Worm (Caenorhabditis elegans) whole organism, young adult: ENCODE measurements around the gene trap-4.

Experiments
- C06A6.2 ChIP-seq: fragments of 200-800 bp; sonication (Bioruptor generic); conservative IDR thresholded peaks from 2 replicates; pipeline ENCODE4 v1.3.6; 2022; ENCODE audit warnings: missing genetic modification characterization, missing compliant biosample characterization
- C17E4.6 ChIP-seq: fragments of 200-800 bp; sonication (Bioruptor generic); IDR thresholded peaks from 2 replicates; pipeline ENCODE4 v1.3.6; 2022; ENCODE audit warnings: missing genetic modification reagents, missing genetic modification characterization, missing compliant biosample characterization
- F10E7.11 ChIP-seq: sonication (generic microtip); optimal IDR thresholded peaks from 2 replicates; lab custom pipeline; 2017; ENCODE audit warnings: mild to moderate bottlenecking, missing genetic modification characterization, moderate library complexity, missing compliant biosample characterization
- F23B12.7 ChIP-seq: sonication (generic microtip); optimal IDR thresholded peaks from 2 replicates; lab custom pipeline; 2017; ENCODE audit warnings: missing genetic modification characterization, mild to moderate bottlenecking, missing compliant biosample characterization, antibody characterized with exemption, moderate library complexity; ENCODE audit not compliant: insufficient read depth
- F37B4.10 ChIP-seq: fragments of 200-800 bp; sonication (Bioruptor generic); IDR thresholded peaks from 2 replicates; pipeline ENCODE4 v1.3.6; 2022; ENCODE audit warnings: missing genetic modification characterization, missing compliant biosample characterization
- F39B2.1 ChIP-seq: fragments of 200-800 bp; sonication (Bioruptor generic); IDR thresholded peaks from 2 replicates; pipeline ENCODE4 v1.3.6; 2022; ENCODE audit warnings: missing genetic modification reagents, missing genetic modification characterization, missing compliant biosample characterization
- F57C9.4 ChIP-seq: sonication (generic microtip); optimal IDR thresholded peaks from 2 replicates; lab custom pipeline; 2017; ENCODE audit warnings: mild to moderate bottlenecking, missing genetic modification characterization, missing compliant biosample characterization
- Y53F4B.3 ChIP-seq: fragments of 200-800 bp; sonication (Bioruptor generic); IDR thresholded peaks from 2 replicates; pipeline ENCODE4 v1.3.6; 2022; ENCODE audit warnings: missing genetic modification reagents, missing genetic modification characterization, missing compliant biosample characterization
- Y53G8AR.9 ChIP-seq: fragments of 200-800 bp; sonication (Bioruptor generic); conservative IDR thresholded peaks from 2 replicates; pipeline ENCODE4 v1.3.6; 2022; ENCODE audit warnings: missing genetic modification reagents, missing genetic modification characterization, missing compliant biosample characterization
- Y95B8A.8 ChIP-seq: fragments of 200-800 bp; sonication (Bioruptor generic); IDR thresholded peaks from 2 replicates; pipeline ENCODE4 v1.3.6; 2022; ENCODE audit warnings: missing genetic modification reagents, missing genetic modification characterization, missing compliant biosample characterization
- aptf-2 ChIP-seq: fragments of 200-800 bp; sonication (Bioruptor generic); conservative IDR thresholded peaks from 2 replicates; pipeline ENCODE4 v1.3.6; 2022; ENCODE audit warnings: missing genetic modification reagents, missing genetic modification characterization, missing compliant biosample characterization
- attf-5 ChIP-seq: fragments of 200-800 bp; sonication (Bioruptor generic); optimal IDR thresholded peaks from 2 replicates; lab custom pipeline; 2018; ENCODE audit warnings: mild to moderate bottlenecking, missing genetic modification characterization, missing compliant biosample characterization
- attf-6 ChIP-seq: fragments of 200-800 bp; sonication (Bioruptor generic); IDR thresholded peaks from 2 replicates; pipeline ENCODE4 v1.3.6; 2022; ENCODE audit warnings: missing genetic modification reagents, missing genetic modification characterization, missing compliant biosample characterization
- dpl-1 ChIP-seq: fragments of 150-350 bp; optimal IDR thresholded peaks from 2 replicates; lab custom pipeline; 2014; ENCODE audit warnings: missing biosample characterization, missing genetic modification reagents, missing genetic modification characterization
- efl-1 ChIP-seq: fragments of 150-350 bp; optimal IDR thresholded peaks from 2 replicates; lab custom pipeline; 2014; ENCODE audit warnings: missing biosample characterization, missing genetic modification reagents, missing genetic modification characterization
- egl-18 ChIP-seq: fragments of 200-800 bp; sonication (Bioruptor generic); IDR thresholded peaks from 2 replicates; pipeline ENCODE4 v1.3.6; 2022; ENCODE audit warnings: missing genetic modification reagents, missing genetic modification characterization, missing compliant biosample characterization
- egrh-3 ChIP-seq: fragments of 200-800 bp; sonication (Bioruptor generic); IDR thresholded peaks from 2 replicates; pipeline ENCODE4 v1.3.6; 2022; ENCODE audit warnings: missing genetic modification reagents, missing genetic modification characterization, missing compliant biosample characterization
- ets-4 ChIP-seq: fragments of 200-800 bp; sonication (Bioruptor generic); optimal IDR thresholded peaks from 2 replicates; lab custom pipeline; 2018; ENCODE audit warnings: mild to moderate bottlenecking, missing genetic modification characterization, missing compliant biosample characterization
- hlh-12 ChIP-seq: sonication (generic microtip); optimal IDR thresholded peaks from 2 replicates; lab custom pipeline; 2016; ENCODE audit warnings: missing genetic modification characterization, missing compliant biosample characterization
- hmg-1.2 ChIP-seq: fragments of 200-800 bp; sonication (Bioruptor generic); IDR thresholded peaks from 2 replicates; pipeline ENCODE4 v1.3.6; 2022; ENCODE audit warnings: missing genetic modification reagents, missing genetic modification characterization, missing compliant biosample characterization
- hrde-1 ChIP-seq: sonication (generic microtip); optimal IDR thresholded peaks from 2 replicates; lab custom pipeline; 2016; ENCODE audit warnings: missing genetic modification characterization, mild to moderate bottlenecking, missing compliant biosample characterization, moderate library complexity, missing genotype, missing genetic modification reagents, borderline replicate concordance
- lag-1 ChIP-seq: fragments of 200-800 bp; sonication (Bioruptor generic); IDR thresholded peaks from 2 replicates; pipeline ENCODE4 v1.3.6; 2022; ENCODE audit warnings: missing genetic modification reagents, missing genetic modification characterization, missing compliant biosample characterization
- let-607 ChIP-seq, 2 experiments: fragments of 200-800 bp in 1 of 2; sonication (Bioruptor generic) in 1 of 2; sonication (generic microtip) in 1 of 2; optimal IDR thresholded peaks; 2 replicates each; lab custom pipeline; 2016 to 2018; ENCODE audit warnings: mild to moderate bottlenecking in 2 of 2, missing compliant biosample characterization in 2 of 2, missing genetic modification characterization in 2 of 2, moderate library complexity in 2 of 2, missing genotype in 1 of 2
- lin-54 ChIP-seq: fragments of 200-800 bp; sonication (Bioruptor generic); optimal IDR thresholded peaks from 2 replicates; lab custom pipeline; 2018; ENCODE audit warnings: mild to moderate bottlenecking, missing genetic modification characterization, missing compliant biosample characterization
- lsy-27 ChIP-seq: sonication (generic microtip); optimal IDR thresholded peaks from 2 replicates; lab custom pipeline; 2017; ENCODE audit warnings: missing genetic modification characterization, mild to moderate bottlenecking, missing compliant biosample characterization, antibody characterized with exemption, missing genotype, borderline replicate concordance; ENCODE audit not compliant: insufficient read depth
- madf-10 ChIP-seq: sonication (generic microtip); optimal IDR thresholded peaks from 2 replicates; lab custom pipeline; 2016; ENCODE audit warnings: mild to moderate bottlenecking, missing genetic modification characterization, missing compliant biosample characterization
- mel-28 ChIP-seq: sonication (generic microtip); optimal IDR thresholded peaks from 2 replicates; lab custom pipeline; 2016; ENCODE audit warnings: borderline replicate concordance, mild to moderate bottlenecking, missing genetic modification characterization, missing compliant biosample characterization
- nfyb-1 ChIP-seq: fragments of 200-800 bp; sonication (Bioruptor generic); IDR thresholded peaks from 2 replicates; pipeline ENCODE4 v1.3.6; 2022; ENCODE audit warnings: missing genetic modification reagents, missing genetic modification characterization, missing compliant biosample characterization
- nhr-27 ChIP-seq: fragments of 200-800 bp; sonication (Bioruptor generic); optimal IDR thresholded peaks from 2 replicates; lab custom pipeline; 2018; ENCODE audit warnings: mild to moderate bottlenecking, missing genetic modification characterization, moderate library complexity, missing compliant biosample characterization
- pha-4 ChIP-seq: fragments of 150-350 bp; sonication (generic microtip); optimal IDR thresholded peaks from 2 replicates; lab custom pipeline; 2014; ENCODE audit warnings: missing biosample characterization, missing genetic modification reagents, missing genetic modification characterization
- rec-8 ChIP-seq, 2 experiments: sonication (generic microtip); optimal IDR thresholded peaks; 2 replicates each; lab custom pipeline; 2016; ENCODE audit warnings: mild to moderate bottlenecking in 2 of 2, missing genetic modification characterization in 2 of 2, missing genetic modification reagents in 2 of 2, missing genotype in 2 of 2, missing biosample characterization in 1 of 2, missing compliant biosample characterization in 1 of 2, moderate library complexity in 1 of 2
- tlf-1 ChIP-seq: fragments of 200-800 bp; sonication (Bioruptor generic); optimal IDR thresholded peaks from 2 replicates; lab custom pipeline; 2018; ENCODE audit warnings: mild to moderate bottlenecking, missing genetic modification characterization, missing compliant biosample characterization
- unc-130 ChIP-seq: sonication (generic microtip); optimal IDR thresholded peaks from 2 replicates; lab custom pipeline; 2016; ENCODE audit warnings: missing genetic modification reagents, missing genetic modification characterization, missing compliant biosample characterization
- unc-62 ChIP-seq: fragments of 150-350 bp; optimal IDR thresholded peaks from 2 replicates; lab custom pipeline; 2014; ENCODE audit warnings: missing biosample characterization, missing genetic modification reagents, missing genetic modification characterization
- ztf-18 ChIP-seq: sonication (generic microtip); optimal IDR thresholded peaks from 2 replicates; lab custom pipeline; 2016; ENCODE audit warnings: missing genotype, mild to moderate bottlenecking, missing genetic modification characterization, missing compliant biosample characterization
- ztf-25 ChIP-seq: fragments of 200-800 bp; sonication (Bioruptor generic); IDR thresholded peaks from 2 replicates; pipeline ENCODE4 v1.3.6; 2022; ENCODE audit warnings: missing genetic modification reagents, missing genetic modification characterization, missing compliant biosample characterization
- ztf-6 ChIP-seq: fragments of 200-800 bp; sonication (Bioruptor generic); IDR thresholded peaks from 2 replicates; pipeline ENCODE4 v1.3.6; 2022; ENCODE audit warnings: missing genetic modification reagents, missing genetic modification characterization, missing compliant biosample characterization

Gene trap-4

DNA sequence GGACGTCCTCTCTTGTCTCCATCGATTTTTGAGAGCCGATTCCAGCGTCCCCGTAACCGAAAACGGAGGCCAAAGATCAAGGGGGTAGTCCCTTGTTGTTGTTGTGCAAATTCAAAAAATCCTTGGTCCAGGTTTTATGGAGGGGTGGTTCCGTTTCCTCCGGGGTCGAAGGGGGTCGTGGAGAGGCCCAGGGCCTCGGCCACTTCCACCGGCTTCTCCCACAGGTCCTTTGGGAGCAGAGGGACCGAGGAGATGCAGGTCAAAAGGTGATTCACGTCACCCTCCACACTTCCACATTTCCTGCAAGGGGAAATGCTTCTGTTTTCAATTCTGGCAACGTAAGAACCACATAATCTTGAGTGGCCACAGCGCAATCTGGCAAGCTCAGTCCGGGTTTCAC is 36.8 kb upstream of the trap-4 start, which contains the start of gene fbxb-22:
Gene fbxb-22, minus strand, starts transcription at position 61 of the 400 bp plus-strand sequence.
- TF ChIP-seq egrh-3 = peak; percentile 68; the same call in 1 of the 2 replicates

DNA sequence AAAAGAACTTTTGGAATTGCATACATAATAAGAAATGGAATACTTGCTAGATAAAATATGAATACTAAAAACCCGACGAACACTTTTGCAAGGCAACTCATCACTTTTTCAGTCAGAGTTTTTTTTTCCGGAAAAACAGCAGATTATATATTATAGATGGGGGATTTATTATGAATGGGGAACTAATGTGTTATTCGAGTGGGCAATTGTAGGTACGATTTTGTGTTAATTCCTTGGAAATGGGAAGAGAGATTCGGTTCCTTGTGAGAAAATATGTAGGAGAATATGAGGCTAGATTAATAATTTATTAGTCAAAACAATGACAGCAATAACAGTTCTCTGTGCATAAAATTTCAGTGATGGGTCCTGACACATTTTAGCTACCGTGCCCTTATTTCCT is 29.2 kb upstream of the trap-4 start, which contains the start of gene faah-5:
Gene faah-5, minus strand, starts transcription at position 101 of the 400 bp plus-strand sequence.
- no peak for TF ChIP-seq dpl-1 (GFP tag; lab: Kevin White, UChicago)
- TF ChIP-seq F23B12.7 (tag; lab: Kevin White, UChicago) = no peak
- no peak for TF ChIP-seq efl-1 (GFP tag; lab: Kevin White, UChicago)
- TF ChIP-seq hmg-1.2 (GFP tag; lab: Robert Waterston, UW) = no peak
- no peak for TF ChIP-seq aptf-2
- no peak for TF ChIP-seq egl-18 (GFP tag; lab: Robert Waterston, UW)
- no peak for TF ChIP-seq nhr-27 (tag; lab: Kevin White, UChicago)
- no peak for TF ChIP-seq lin-54 (GFP tag; lab: Kevin White, UChicago)
- no peak for TF ChIP-seq Y53G8AR.9 (GFP tag; lab: Robert Waterston, UW)
- no peak for TF ChIP-seq madf-10
- no peak for TF ChIP-seq ets-4 (GFP tag; lab: Kevin White, UChicago)
- no peak for TF ChIP-seq F37B4.10 (GFP tag; lab: Robert Waterston, UW)
- TF ChIP-seq F57C9.4 = no peak
- TF ChIP-seq unc-62 (GFP tag; lab: Kevin White, UChicago) = no peak
- TF ChIP-seq ztf-25 (GFP tag; lab: Robert Waterston, UW) = no peak
- no peak for TF ChIP-seq lag-1 (GFP tag; lab: Robert Waterston, UW)
- no peak for TF ChIP-seq let-607 (tag; optimal IDR thresholded peaks at IDR 0.05; lab: Kevin White, UChicago)
- TF ChIP-seq Y95B8A.8 = no peak
- TF ChIP-seq, all 124 proteins: peak for 0

DNA sequence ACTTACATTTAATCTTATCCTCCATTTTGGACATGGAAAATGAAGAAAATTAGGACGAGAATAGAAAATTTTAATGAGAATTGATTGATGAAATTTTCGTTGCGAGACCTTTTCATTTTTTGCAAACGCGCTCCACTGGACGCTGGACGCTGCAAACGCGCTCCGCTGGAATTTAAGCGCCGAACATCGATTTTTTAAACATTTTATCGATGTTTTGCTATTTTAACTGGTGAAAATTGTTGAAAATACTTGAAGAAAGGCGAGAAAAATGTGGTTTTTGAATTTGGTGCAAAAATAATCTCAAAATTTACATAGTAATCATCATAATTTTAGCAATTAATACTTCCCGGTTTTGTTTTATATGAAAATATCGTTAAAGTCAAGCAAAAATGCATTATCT is 27.6 kb upstream of the trap-4 start, which contains the start of gene Y56A3A.41:
Gene Y56A3A.41, minus strand, starts transcription at position 101 of the 400 bp plus-strand sequence.
- TF ChIP-seq ztf-6 (GFP tag; lab: Robert Waterston, UW) (no peak), Y95B8A.8 (no peak), hrde-1 (tag; lab: Kevin White, UChicago) (no peak), aptf-2 (no peak), mel-28 (tag; lab: Kevin White, UChicago) (no peak), Y53F4B.3 (GFP tag; lab: Robert Waterston, UW) (no peak), C06A6.2 (GFP tag; lab: Robert Waterston, UW) (no peak), unc-130 (GFP tag; lab: Kevin White, UChicago) (no peak), attf-6 (no peak), pha-4 (tag; lab: Kevin White, UChicago) (no peak), rec-8 (tag; optimal IDR thresholded peaks at IDR 0.05; lab: Kevin White, UChicago) (no peak), attf-5 (GFP tag; lab: Kevin White, UChicago) (no peak), hlh-12 (tag; lab: Kevin White, UChicago) (no peak), tlf-1 (GFP tag; lab: Kevin White, UChicago) (no peak), F10E7.11 (tag; lab: Kevin White, UChicago) (no peak), C17E4.6 (GFP tag; lab: Robert Waterston, UW) (no peak)
- TF ChIP-seq, all 124 proteins: peak for 0

DNA sequence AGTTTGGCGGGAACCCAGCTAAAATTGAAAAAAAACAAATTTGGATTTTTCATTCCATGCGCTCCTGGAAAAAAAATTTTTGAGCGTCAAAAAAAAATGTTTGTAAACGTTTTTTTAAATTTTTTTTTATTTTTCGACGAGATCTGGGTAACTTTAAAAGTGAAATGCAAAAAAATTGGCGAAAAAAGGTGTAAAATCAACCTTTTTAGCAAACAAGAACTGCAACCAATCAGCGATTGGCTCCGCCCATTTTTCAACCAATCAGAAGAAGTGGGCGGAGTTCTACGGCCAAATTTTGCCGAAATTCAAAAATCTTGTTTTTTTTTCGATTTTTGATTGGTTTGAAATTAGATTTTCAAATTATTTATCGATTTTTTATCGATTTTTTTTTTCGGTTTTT is 25.0 kb upstream of the trap-4 start:
- TF ChIP-seq F39B2.1 (no peak), attf-6 (no peak), nfyb-1 (GFP tag; lab: Robert Waterston, UW) (peak; percentile 71; the same call in 1 of the 2 replicates), lsy-27 (tag; lab: Kevin White, UChicago) (no peak), madf-10 (no peak), ztf-18 (tag; lab: Kevin White, UChicago) (no peak)
